Fruit fly (Drosophila melanogaster): Measurements from ENCODE around the gene CG42680.

The CG42680 gene

DNA sequence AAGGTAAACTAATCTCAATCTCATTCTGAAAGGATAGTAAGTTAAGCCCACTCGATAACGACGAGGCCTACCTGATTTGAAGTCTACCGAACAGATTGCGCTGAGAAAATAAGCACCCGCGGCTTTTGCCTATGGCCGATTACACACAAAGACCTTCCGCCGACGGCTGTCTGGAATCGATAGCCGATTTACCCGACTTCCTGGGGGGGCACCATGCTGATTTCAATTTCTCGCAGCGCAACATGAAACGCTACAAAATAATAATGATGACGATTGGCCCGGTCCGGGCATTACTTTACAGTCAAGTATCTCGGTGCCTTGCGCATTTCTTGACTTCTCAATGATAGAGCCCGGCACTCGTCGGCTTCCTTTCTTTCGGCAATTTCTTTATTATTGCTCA lies 10.9 kb downstream of the CG42680 start (continued):
- no peak for TF ChIP-seq Lhr (GFP tag; optimal IDR thresholded peaks at IDR 0.05)
- TF ChIP-seq CG32532 (GFP tag; IDR thresholded peaks at IDR 0.05): no peak
- TF ChIP-seq CG9727 (GFP tag; optimal IDR thresholded peaks at IDR 0.05): no peak

DNA sequence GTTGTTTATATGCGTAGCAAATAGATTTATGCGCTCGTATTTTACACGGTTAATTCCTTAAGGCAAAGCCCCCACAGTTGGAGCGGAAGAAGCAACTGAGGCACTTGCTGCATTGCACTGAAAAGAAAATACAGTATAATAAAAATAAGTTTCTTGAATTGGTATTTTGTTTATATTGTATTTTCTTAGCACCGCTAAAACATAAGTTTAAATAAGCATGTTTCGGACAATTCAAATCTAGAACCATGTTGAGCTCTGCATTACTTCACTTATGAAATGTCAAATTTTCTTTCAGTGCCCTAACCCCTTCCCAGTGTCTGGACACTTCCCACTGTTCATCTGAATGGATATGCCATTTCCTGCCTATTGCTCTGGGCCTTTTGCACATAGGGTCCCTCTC lies 13.2 kb downstream of the CG42680 start:
- TF ChIP-seq CG2712 (tag; optimal IDR thresholded peaks at IDR 0.05) (peak; percentile 9), Hand (GFP tag; optimal IDR thresholded peaks at IDR 0.05) (no peak), ara (GFP tag; IDR thresholded peaks at IDR 0.05) (peak; percentile 50), Fer1 (GFP tag; optimal IDR thresholded peaks at IDR 0.05) (no peak), bsh (GFP tag; optimal IDR thresholded peaks at IDR 0.05) (peak in 1 of 2 experiments; percentile 3), CG18262 (tag; optimal IDR thresholded peaks at IDR 0.05) (no peak), dmrt11E (tag; optimal IDR thresholded peaks at IDR 0.05) (peak; percentile 28), row (GFP tag; IDR thresholded peaks at IDR 0.05) (0 out of 3 replicates have a peak, but pooled peaks have one; percentile 12), Ssrp (tag; optimal IDR thresholded peaks at IDR 0.05) (peak; percentile 10), Med (GFP tag) (peak; percentile 44), prd (optimal IDR thresholded peaks at IDR 0.05) (no peak), prd (GFP tag; IDR thresholded peaks at IDR 0.05) (peak; percentile 19; the same call in 1 of the 3 replicates), Blimp-1 (GFP tag; optimal IDR thresholded peaks at IDR 0.05) (peak; percentile 5), CG4424 (GFP tag; optimal IDR thresholded peaks at IDR 0.05) (peak; percentile 5), CG11504 (tag; optimal IDR thresholded peaks at IDR 0.05) (peak; percentile 11), gem (tag; optimal IDR thresholded peaks at IDR 0.05) (peak; percentile 29), wek (GFP tag; optimal IDR thresholded peaks at IDR 0.05) (no peak), Xrp1 (GFP tag; IDR thresholded peaks at IDR 0.05) (peak; percentile 50; the same call in 1 of the 2 replicates), CG17328 (GFP tag; IDR thresholded peaks at IDR 0.05) (peak; percentile 26; the same call in 1 of the 2 replicates), Awh (GFP tag; IDR thresholded peaks at IDR 0.05) (0 out of 2 replicates have a peak, but pooled peaks have one; percentile 29), Sox102F (GFP tag; optimal IDR thresholded peaks at IDR 0.05) (peak; percentile 19), zen2 (GFP tag; IDR thresholded peaks at IDR 0.05; ENCODE audit: partially characterized antibody) (no peak)

- TF ChIP-seq ken (GFP tag; IDR thresholded peaks at IDR 0.05) (no peak), H2.0 (GFP tag; IDR thresholded peaks at IDR 0.05) (no peak), ranshi (GFP tag; IDR thresholded peaks at IDR 0.05) (no peak), maf-S (GFP tag; optimal IDR thresholded peaks at IDR 0.05) (no peak), wek (GFP tag; optimal IDR thresholded peaks at IDR 0.05) (no peak), CG9797 (GFP tag; optimal IDR thresholded peaks at IDR 0.05) (no peak), CG2202 (tag; optimal IDR thresholded peaks at IDR 0.05) (no peak), nmo (GFP tag; optimal IDR thresholded peaks at IDR 0.05) (peak; percentile 9), cg (GFP tag; optimal IDR thresholded peaks at IDR 0.05) (no peak), so (GFP tag; IDR thresholded peaks at IDR 0.05) (peak; percentile 19; the same call in 1 of the 3 replicates), Trl (optimal IDR thresholded peaks at IDR 0.05) (no peak), Trl (GFP tag; optimal IDR thresholded peaks at IDR 0.05) (no peak), Jarid2 (GFP tag; optimal IDR thresholded peaks at IDR 0.05) (no peak), CG7987 (GFP tag; optimal IDR thresholded peaks at IDR 0.05) (no peak), CG17912 (GFP tag; optimal IDR thresholded peaks at IDR 0.05) (no peak), Drgx (GFP tag; IDR thresholded peaks at IDR 0.05) (peak; percentile 77), mirr (GFP tag; optimal IDR thresholded peaks at IDR 0.05) (no peak), CG6791 (GFP tag; IDR thresholded peaks at IDR 0.05; ENCODE audit: partially characterized antibody) (0 out of 3 replicates have a peak, but pooled peaks have one; percentile 6), vfl (GFP tag; optimal IDR thresholded peaks at IDR 0.05) (no peak), Lhr (GFP tag; optimal IDR thresholded peaks at IDR 0.05) (no peak), gcm2 (GFP tag; optimal IDR thresholded peaks at IDR 0.05) (no peak), ERR (GFP tag; optimal IDR thresholded peaks at IDR 0.05) (no peak), HHEX (GFP tag; optimal IDR thresholded peaks at IDR 0.05) (no peak), Scr (GFP tag; IDR thresholded peaks at IDR 0.05; ENCODE audit: partially characterized antibody) (no peak), vvl (GFP tag; IDR thresholded peaks at IDR 0.05) (no peak)
Measured at dm6 chr2L:14573216-14573909, 14.7 kb downstream of the CG42680 start.
